Worm (Caenorhabditis elegans) whole organism, mixed stage, embryonic: ENCODE measurements around the gene chst-1.

Source experiments
- elt-3 ChIP-seq: fragments of 150-350 bp; optimal IDR thresholded peaks from 2 replicates; lab custom pipeline; 2014; ENCODE audit warnings: missing biosample characterization, missing genetic modification characterization
- lsy-2 ChIP-seq: fragments of 150-350 bp; optimal IDR thresholded peaks from 2 replicates; lab custom pipeline; 2014; ENCODE audit warnings: missing biosample characterization, missing genetic modification characterization
- nhr-237 ChIP-seq: fragments of 150-350 bp; optimal IDR thresholded peaks from 2 replicates; lab custom pipeline; 2014; ENCODE audit warnings: missing biosample characterization, missing genetic modification characterization
- nhr-76 ChIP-seq: sonication (generic microtip); optimal IDR thresholded peaks from 2 replicates; lab custom pipeline; 2017; ENCODE audit warnings: missing biosample characterization, missing genetic modification characterization
- unc-39 ChIP-seq: fragments of 150-350 bp; optimal IDR thresholded peaks from 2 replicates; lab custom pipeline; 2014; ENCODE audit warnings: missing biosample characterization, missing genetic modification characterization

DNA sequence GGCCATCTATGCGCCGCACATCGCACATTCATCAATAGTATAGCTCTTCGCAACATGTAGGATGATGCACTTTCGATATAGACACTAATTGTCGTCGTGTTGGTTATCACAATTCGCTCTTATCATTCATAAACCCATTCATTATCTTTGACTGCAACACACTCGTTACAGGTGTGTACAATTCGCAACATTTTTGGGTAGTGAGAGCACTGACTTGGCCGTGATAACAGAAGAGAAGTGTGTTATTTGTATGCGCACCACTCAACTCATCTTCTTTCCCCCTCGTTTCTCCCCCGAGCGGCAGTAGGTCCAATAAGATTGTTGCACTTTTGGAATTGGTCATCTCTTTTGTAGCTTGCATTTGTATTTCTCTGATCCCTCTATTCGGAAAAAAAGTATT, 20.5 kb upstream of the chst-1 start:
- no peak for TF ChIP-seq nhr-237 (tag; lab: Kevin White, UChicago)
- TF ChIP-seq nhr-76 (tag; lab: Kevin White, UChicago) = no peak
- TF ChIP-seq elt-3 (tag; lab: Kevin White, UChicago) = no peak
- TF ChIP-seq lsy-2 (tag; lab: Kevin White, UChicago) = no peak
- TF ChIP-seq unc-39 (tag; lab: Kevin White, UChicago) = no peak
